Fruit fly (Drosophila melanogaster): ENCODE results near the gene CG14050.

Gene CG14050

dm6 chrX:2365405-2365804, 39.4 kb upstream of the CG14050 start (continued):
- TF ChIP-seq Lim3 (GFP tag; IDR thresholded peaks at IDR 0.05) (no peak), Ravus (GFP tag; IDR thresholded peaks at IDR 0.05) (no peak), gcm (GFP tag; optimal IDR thresholded peaks at IDR 0.05) (no peak), CG4854 (GFP tag; optimal IDR thresholded peaks at IDR 0.05) (no peak), CG12391 (tag; optimal IDR thresholded peaks at IDR 0.05) (peak; percentile 21), sens-2 (GFP tag; IDR thresholded peaks at IDR 0.05) (no peak), esg (GFP tag; conservative IDR thresholded peaks at IDR 0.05) (no peak), inv (GFP tag; IDR thresholded peaks at IDR 0.05; ENCODE audit: partially characterized antibody) (no peak), CkIIα-i1 (GFP tag; IDR thresholded peaks at IDR 0.05) (no peak), stwl (tag; optimal IDR thresholded peaks at IDR 0.05) (no peak), Dip3 (GFP tag; optimal IDR thresholded peaks at IDR 0.05) (no peak), zfh1 (GFP tag; IDR thresholded peaks at IDR 0.05) (no peak), gem (tag; optimal IDR thresholded peaks at IDR 0.05) (no peak), pb (GFP tag; optimal IDR thresholded peaks at IDR 0.05) (no peak), ftz-f1 (GFP tag; optimal IDR thresholded peaks at IDR 0.05) (no peak), Gug (GFP tag; IDR thresholded peaks at IDR 0.05) (no peak), CG34224 (GFP tag; IDR thresholded peaks at IDR 0.05; ENCODE audit: partially characterized antibody) (no peak), CG8290 (GFP tag; optimal IDR thresholded peaks at IDR 0.05) (no peak), CG8290 (tag; optimal IDR thresholded peaks at IDR 0.05) (no peak), CG17829 (tag; optimal IDR thresholded peaks at IDR 0.05) (peak; percentile 7), az2 (GFP tag; optimal IDR thresholded peaks at IDR 0.05) (peak; percentile 19), lab (GFP tag; optimal IDR thresholded peaks at IDR 0.05) (peak; percentile 8), fd96Cb (tag; optimal IDR thresholded peaks at IDR 0.05) (no peak), ab (GFP tag; optimal IDR thresholded peaks at IDR 0.05) (no peak), CG7372 (GFP tag; IDR thresholded peaks at IDR 0.05) (no peak), ro (GFP tag; IDR thresholded peaks at IDR 0.05) (no peak), org-1 (GFP tag; optimal IDR thresholded peaks at IDR 0.05) (no peak), Dp (GFP tag; optimal IDR thresholded peaks at IDR 0.05) (no peak), Aef1 (GFP tag; IDR thresholded peaks at IDR 0.05) (peak; percentile 20; the same call in 1 of the 3 replicates), tap (tag; optimal IDR thresholded peaks at IDR 0.05) (no peak), CG5180 (GFP tag; optimal IDR thresholded peaks at IDR 0.05) (no peak), CG10565 (GFP tag; optimal IDR thresholded peaks at IDR 0.05) (no peak), CG7357 (GFP tag; IDR thresholded peaks at IDR 0.05) (no peak), CG13296 (GFP tag; optimal IDR thresholded peaks at IDR 0.05) (no peak), CG6683 (GFP tag; optimal IDR thresholded peaks at IDR 0.05) (no peak), CG16779 (GFP tag; IDR thresholded peaks at IDR 0.05) (no peak), CG4360 (GFP tag; IDR thresholded peaks at IDR 0.05) (no peak), CG3847 (GFP tag; IDR thresholded peaks at IDR 0.05) (no peak), CG8089 (GFP tag; optimal IDR thresholded peaks at IDR 0.05) (no peak), chm (GFP tag; IDR thresholded peaks at IDR 0.05) (no peak), CG9437 (GFP tag; optimal IDR thresholded peaks at IDR 0.05) (peak; percentile 12), trem (tag; optimal IDR thresholded peaks at IDR 0.05) (no peak), Oli (tag; optimal IDR thresholded peaks at IDR 0.05) (peak; percentile 38), jigr1 (GFP tag; IDR thresholded peaks at IDR 0.05) (no peak), CG18262 (tag; optimal IDR thresholded peaks at IDR 0.05) (peak; percentile 36), nom (GFP tag; optimal IDR thresholded peaks at IDR 0.05) (no peak), HmgD (GFP tag; optimal IDR thresholded peaks at IDR 0.05) (no peak), CG7839 (tag; optimal IDR thresholded peaks at IDR 0.05) (peak; percentile 33), stc (GFP tag; IDR thresholded peaks at IDR 0.05) (no peak), maf-S (GFP tag; optimal IDR thresholded peaks at IDR 0.05) (no peak), CG14667 (GFP tag; IDR thresholded peaks at IDR 0.05) (no peak), CG10462 (GFP tag; optimal IDR thresholded peaks at IDR 0.05) (no peak), HLH4C (GFP tag; IDR thresholded peaks at IDR 0.05; ENCODE audit: partially characterized antibody) (no peak)
